Worm (Caenorhabditis elegans) whole organism, early embryonic: ENCODE measurements around the gene clec-182.

ENCODE experiments used
- F13C5.2 ChIP-seq: sonication (generic microtip); optimal IDR thresholded peaks from 2 replicates; lab custom pipeline; 2017; ENCODE audit warnings: mild to moderate bottlenecking, missing genetic modification characterization, inconsistent platforms, missing compliant biosample characterization
- aly-1 ChIP-seq: sonication (generic microtip); optimal IDR thresholded peaks from 2 replicates; lab custom pipeline; 2016; ENCODE audit warnings: missing genetic modification characterization, missing compliant biosample characterization
- ama-1 ChIP-seq: fragments of 150-350 bp; optimal IDR thresholded peaks from 2 replicates; lab custom pipeline; 2014
- flt-1 ChIP-seq: fragments of 200-800 bp; sonication (Bioruptor generic); IDR thresholded peaks from 2 replicates; pipeline ENCODE4 v1.3.6; 2022; ENCODE audit warnings: missing genetic modification characterization, missing compliant biosample characterization
- hmbx-1 ChIP-seq: sonication (generic microtip); optimal IDR thresholded peaks from 2 replicates; lab custom pipeline; 2016; ENCODE audit warnings: mild to moderate bottlenecking, missing genetic modification characterization, missing compliant biosample characterization
- pes-1 ChIP-seq: fragments of 200-800 bp; sonication (Bioruptor generic); IDR thresholded peaks from 2 replicates; pipeline ENCODE4 v1.3.6; 2022; ENCODE audit warnings: missing genetic modification reagents, missing genetic modification characterization, missing compliant biosample characterization
- sea-1 ChIP-seq: fragments of 200-800 bp; sonication (Bioruptor generic); conservative IDR thresholded peaks from 2 replicates; pipeline ENCODE4 v1.3.6; 2022; ENCODE audit warnings: missing genetic modification characterization, missing compliant biosample characterization
- tbx-37 ChIP-seq: fragments of 200-800 bp; sonication (Bioruptor generic); conservative IDR thresholded peaks from 2 replicates; pipeline ENCODE4 v1.3.6; 2022; ENCODE audit warnings: missing genetic modification reagents, missing genetic modification characterization, missing compliant biosample characterization

- TF ChIP-seq pes-1 (GFP tag; lab: Robert Waterston, UW) (no peak), tbx-37 (GFP tag; lab: Robert Waterston, UW) (no peak), sea-1 (GFP tag; lab: Robert Waterston, UW) (no peak), ama-1 (lab: Kevin White, UChicago) (no peak), flt-1 (GFP tag; lab: Robert Waterston, UW) (no peak), F13C5.2 (tag; lab: Kevin White, UChicago) (no peak), aly-1 (no peak), hmbx-1 (tag; lab: Kevin White, UChicago) (no peak)
These were observed at the start of gene clec-182 for ce11 chrIV:8798255-8798654.
